Fruit fly (Drosophila melanogaster) Kc167 (cell line): ENCODE data around the gene CG13613.

Experiments used
- Myc ChIP-seq: fragments of >200 bp; optimal IDR thresholded peaks from 2 replicates; lab custom pipeline; 2017; ENCODE audit warnings: missing external identifiers
- Sin3A ChIP-seq: fragments of >200 bp; optimal IDR thresholded peaks from 2 replicates; lab custom pipeline; 2018; ENCODE audit warnings: missing external identifiers
- h ChIP-seq: fragments of >200 bp; optimal IDR thresholded peaks from 3 replicates; lab custom pipeline; 2018; ENCODE audit warnings: missing external identifiers
- insv ChIP-seq: fragments of >200 bp; optimal IDR thresholded peaks from 3 replicates; lab custom pipeline; 2018; ENCODE audit warnings: missing external identifiers
- psq ChIP-seq: fragments of >200 bp; optimal IDR thresholded peaks from 2 replicates; lab custom pipeline; 2017; ENCODE audit warnings: missing external identifiers
- ttk ChIP-seq: sonication (Bioruptor generic); optimal IDR thresholded peaks from 2 replicates; lab custom pipeline; 2017; ENCODE audit warnings: missing external identifiers

dm6 chr3R:24376565-24376964, 11.2 kb downstream of the CG13613 start, which contains the start of gene CG33342:
- TF ChIP-seq insv (no peak), Sin3A (lab: Kevin White, UChicago) (no peak), ttk (lab: Kevin White, UChicago) (no peak), Myc (lab: Kevin White, UChicago) (no peak), psq (lab: Kevin White, UChicago) (no peak), h (lab: Kevin White, UChicago) (no peak)
